Fruit fly (Drosophila melanogaster): ENCODE results near the gene yip7.
A peak's percentile ranks its signal among the peaks of the same experiment; 100 is the strongest.

Gene yip7

dm6 chr3L:6054803-6055202, 19.8 kb downstream of the yip7 start, which contains the start of gene tant (continued):
- TF ChIP-seq vfl (GFP tag; optimal IDR thresholded peaks at IDR 0.05) = no peak
- no peak for TF ChIP-seq ash1 (GFP tag; optimal IDR thresholded peaks at IDR 0.05)
- TF ChIP-seq CG13624 (GFP tag; optimal IDR thresholded peaks at IDR 0.05) = peak; percentile 2
- TF ChIP-seq CG13287 (GFP tag; IDR thresholded peaks at IDR 0.05; ENCODE audit: partially characterized antibody) = peak; percentile 92
- TF ChIP-seq sima (GFP tag; optimal IDR thresholded peaks at IDR 0.05) = no peak
- TF ChIP-seq Deaf1 (tag; optimal IDR thresholded peaks at IDR 0.05) = no peak
- peak; percentile 20 for TF ChIP-seq CG7839 (tag; optimal IDR thresholded peaks at IDR 0.05)
- TF ChIP-seq gfzf (GFP tag; optimal IDR thresholded peaks at IDR 0.05) = peak; percentile 57
- TF ChIP-seq gsb-n (tag; optimal IDR thresholded peaks at IDR 0.05) = no peak
- TF ChIP-seq CG9932 (GFP tag; IDR thresholded peaks at IDR 0.05) = peak; percentile 37; the same call in 1 of the 2 replicates
- TF ChIP-seq CoRest (tag; optimal IDR thresholded peaks at IDR 0.05) = peak; percentile 66
- no peak for TF ChIP-seq CG6272 (GFP tag; IDR thresholded peaks at IDR 0.05)
- TF ChIP-seq CG17912 (GFP tag; optimal IDR thresholded peaks at IDR 0.05) = no peak
- no peak for TF ChIP-seq BtbVII (GFP tag; optimal IDR thresholded peaks at IDR 0.05)
- no peak for TF ChIP-seq CG32772 (GFP tag; IDR thresholded peaks at IDR 0.05)
- no peak for TF ChIP-seq aop (GFP tag; IDR thresholded peaks at IDR 0.05)
- TF ChIP-seq Atf3 (GFP tag; optimal IDR thresholded peaks at IDR 0.05) = no peak
- peak; percentile 2 for TF ChIP-seq Mad (GFP tag; optimal IDR thresholded peaks at IDR 0.05)
- no peak for TF ChIP-seq CG6765 (GFP tag; optimal IDR thresholded peaks at IDR 0.05)
- TF ChIP-seq kni (GFP tag; optimal IDR thresholded peaks at IDR 0.05) = no peak
- TF ChIP-seq sisA (GFP tag; IDR thresholded peaks at IDR 0.05) = no peak
- TF ChIP-seq sob (GFP tag; IDR thresholded peaks at IDR 0.05) = no peak
- no peak for TF ChIP-seq Taf1 (GFP tag; IDR thresholded peaks at IDR 0.05)
- TF ChIP-seq CG2116 (GFP tag; optimal IDR thresholded peaks at IDR 0.05) = peak; percentile 94
- no peak for TF ChIP-seq CG4424 (GFP tag; optimal IDR thresholded peaks at IDR 0.05)
- no peak for TF ChIP-seq CG18011 (GFP tag; optimal IDR thresholded peaks at IDR 0.05)
- no peak for TF ChIP-seq odd (GFP tag; optimal IDR thresholded peaks at IDR 0.05)
- TF ChIP-seq NC2α (GFP tag; optimal IDR thresholded peaks at IDR 0.05) = no peak
- TF ChIP-seq Six4 (GFP tag; optimal IDR thresholded peaks at IDR 0.05) = no peak
- TF ChIP-seq Ada2b (GFP tag; IDR thresholded peaks at IDR 0.05) = no peak
- peak; percentile 43 for TF ChIP-seq CG9797 (GFP tag; optimal IDR thresholded peaks at IDR 0.05)
- TF ChIP-seq danr (GFP tag; IDR thresholded peaks at IDR 0.05) = no peak
- no peak for TF ChIP-seq grn (GFP tag; optimal IDR thresholded peaks at IDR 0.05)
- TF ChIP-seq so (GFP tag; IDR thresholded peaks at IDR 0.05) = no peak
- no peak for TF ChIP-seq CkIIα-i1 (GFP tag; IDR thresholded peaks at IDR 0.05)
- TF ChIP-seq bsh (GFP tag; optimal IDR thresholded peaks at IDR 0.05) = no peak
- TF ChIP-seq Tbp (GFP tag; optimal IDR thresholded peaks at IDR 0.05) = no peak
- no peak for TF ChIP-seq dimm (GFP tag; IDR thresholded peaks at IDR 0.05)
- TF ChIP-seq CG8478 (optimal IDR thresholded peaks at IDR 0.05) = peak; percentile 96
- TF ChIP-seq CG9609 (GFP tag; optimal IDR thresholded peaks at IDR 0.05) = peak; percentile 23
- no peak for TF ChIP-seq dysf (GFP tag; IDR thresholded peaks at IDR 0.05)
- TF ChIP-seq CG11695 (GFP tag; IDR thresholded peaks at IDR 0.05) = no peak
- no peak for TF ChIP-seq peb (GFP tag; IDR thresholded peaks at IDR 0.05)
- TF ChIP-seq jigr1 (GFP tag; IDR thresholded peaks at IDR 0.05) = no peak
- peak; percentile 16 for TF ChIP-seq shn (GFP tag; optimal IDR thresholded peaks at IDR 0.05)
- TF ChIP-seq Hmx (GFP tag; optimal IDR thresholded peaks at IDR 0.05) = no peak
- no peak for TF ChIP-seq Ssrp (tag; optimal IDR thresholded peaks at IDR 0.05)
- TF ChIP-seq bowl (GFP tag; IDR thresholded peaks at IDR 0.05) = no peak
- TF ChIP-seq CG14965 (GFP tag; optimal IDR thresholded peaks at IDR 0.05; ENCODE audit: borderline replicate concordance) = no peak
- TF ChIP-seq D (optimal IDR thresholded peaks at IDR 0.05) = no peak
- TF ChIP-seq D (GFP tag; optimal IDR thresholded peaks at IDR 0.05) = no peak
- TF ChIP-seq CG7987 (GFP tag; optimal IDR thresholded peaks at IDR 0.05) = no peak
- no peak for TF ChIP-seq chn (GFP tag; optimal IDR thresholded peaks at IDR 0.05)
- TF ChIP-seq Kr (GFP tag; optimal IDR thresholded peaks at IDR 0.05) = no peak
